Fruit fly (Drosophila melanogaster) whole organism, adult: Measurements from ENCODE around the gene Larp4B.

Experiments used
- CG11617 ChIP-seq: fragments of 200-800 bp; sonication (Bioruptor generic); optimal IDR thresholded peaks from 2 replicates; lab custom pipeline; 2017; ENCODE audit warnings: mild to moderate bottlenecking, missing biosample characterization, missing genetic modification reagents, missing genetic modification characterization
- CG12768 ChIP-seq: fragments of 200-800 bp; sonication (Bioruptor generic); optimal IDR thresholded peaks from 2 replicates; lab custom pipeline; 2017; ENCODE audit warnings: missing biosample characterization, missing genetic modification characterization, mild to moderate bottlenecking, moderate library complexity, missing genetic modification reagents
- CG14711 ChIP-seq: fragments of 200-800 bp; sonication (Bioruptor generic); optimal IDR thresholded peaks from 2 replicates; lab custom pipeline; 2018; ENCODE audit warnings: missing biosample characterization, mild to moderate bottlenecking, missing genetic modification characterization, moderate library complexity
- CG1620 ChIP-seq: fragments of 200-800 bp; sonication (Bioruptor generic); optimal IDR thresholded peaks from 2 replicates; lab custom pipeline; 2016; ENCODE audit warnings: missing biosample characterization, missing genetic modification characterization
- CG33017 ChIP-seq: fragments of 200-800 bp; sonication (Bioruptor generic); optimal IDR thresholded peaks from 2 replicates; lab custom pipeline; 2018; ENCODE audit warnings: missing biosample characterization, mild to moderate bottlenecking, missing genetic modification characterization, moderate library complexity
- CG5204 ChIP-seq: fragments of 200-800 bp; sonication (Bioruptor generic); optimal IDR thresholded peaks from 2 replicates; lab custom pipeline; 2016; ENCODE audit warnings: missing biosample characterization, missing genetic modification characterization
- CG7045 ChIP-seq: fragments of 200-800 bp; sonication (Bioruptor generic); optimal IDR thresholded peaks from 2 replicates; lab custom pipeline; 2017; ENCODE audit warnings: missing biosample characterization, mild to moderate bottlenecking, missing genetic modification characterization
- CG7101 ChIP-seq: fragments of 200-800 bp; sonication (Bioruptor generic); optimal IDR thresholded peaks from 2 replicates; lab custom pipeline; 2018; ENCODE audit warnings: missing biosample characterization, mild to moderate bottlenecking, missing genetic modification characterization, moderate library complexity
- Clk ChIP-seq: fragments of 200-800 bp; sonication (Bioruptor generic); optimal IDR thresholded peaks from 2 replicates; lab custom pipeline; 2017; ENCODE audit warnings: missing biosample characterization, missing genetic modification characterization
- Crg-1 ChIP-seq: fragments of 200-800 bp; sonication (Bioruptor generic); optimal IDR thresholded peaks from 2 replicates; lab custom pipeline; 2016; ENCODE audit warnings: missing biosample characterization, missing genetic modification characterization
- Hr96 ChIP-seq: fragments of 200-800 bp; sonication (Bioruptor generic); optimal IDR thresholded peaks from 2 replicates; lab custom pipeline; 2016; ENCODE audit warnings: missing biosample characterization, missing genetic modification characterization
- Mnt ChIP-seq: fragments of 200-800 bp; sonication (Bioruptor generic); optimal IDR thresholded peaks from 2 replicates; lab custom pipeline; 2016; ENCODE audit warnings: missing biosample characterization, mild to moderate bottlenecking, missing genetic modification characterization
- bab1 ChIP-seq: fragments of 200-800 bp; sonication (Bioruptor generic); optimal IDR thresholded peaks from 3 replicates; lab custom pipeline; 2019; ENCODE audit warnings: missing biosample characterization, mild to moderate bottlenecking, missing genetic modification characterization, moderate library complexity
- cic ChIP-seq: fragments of 200-800 bp; sonication (Bioruptor generic); optimal IDR thresholded peaks from 2 replicates; lab custom pipeline; 2017; ENCODE audit warnings: missing biosample characterization, mild to moderate bottlenecking, missing genetic modification characterization, moderate library complexity
- cnc ChIP-seq, 2 experiments: fragments of >200 bp; optimal IDR thresholded peaks; 2 replicates each; lab custom pipeline; 2017
- kay ChIP-seq: fragments of 200-800 bp; sonication (Bioruptor generic); peaks from one replicate; lab custom pipeline; 2016; ENCODE audit warnings: missing biosample characterization, missing genetic modification characterization, borderline replicate concordance
- ovo ChIP-seq: fragments of 200-800 bp; sonication (Bioruptor generic); optimal IDR thresholded peaks from 2 replicates; lab custom pipeline; 2016; ENCODE audit warnings: missing biosample characterization, missing genetic modification characterization
- pad ChIP-seq: fragments of 200-800 bp; sonication (Bioruptor generic); optimal IDR thresholded peaks from 3 replicates; lab custom pipeline; 2017; ENCODE audit warnings: missing biosample characterization, missing genetic modification characterization, mild to moderate bottlenecking, moderate library complexity, missing genetic modification reagents
- tj ChIP-seq: fragments of 200-800 bp; sonication (Bioruptor generic); optimal IDR thresholded peaks from 3 replicates; lab custom pipeline; 2017; ENCODE audit warnings: missing biosample characterization, mild to moderate bottlenecking, missing genetic modification characterization, moderate library complexity
- toe ChIP-seq: fragments of 200-800 bp; sonication (Bioruptor generic); optimal IDR thresholded peaks from 2 replicates; lab custom pipeline; 2016; ENCODE audit warnings: missing biosample characterization, missing genetic modification characterization

Gene Larp4B

dm6 chr3L:3245189-3245588 is 20.6 kb downstream of the Larp4B start:
- TF ChIP-seq CG12768 (GFP tag; lab: Kevin White, UChicago) (no peak), ovo (GFP tag; lab: Kevin White, UChicago) (no peak), pad (GFP tag; lab: Kevin White, UChicago) (no peak), Mnt (GFP tag; lab: Kevin White, UChicago) (no peak), CG5204 (GFP tag; lab: Kevin White, UChicago) (no peak), CG1620 (GFP tag; lab: Kevin White, UChicago) (no peak), toe (no peak), bab1 (GFP tag; lab: Kevin White, UChicago) (no peak), Hr96 (GFP tag; lab: Kevin White, UChicago) (no peak), CG7101 (no peak), CG11617 (GFP tag; lab: Kevin White, UChicago) (no peak), Crg-1 (GFP tag; lab: Kevin White, UChicago) (no peak), cnc (optimal IDR thresholded peaks at IDR 0.05; lab: Kevin White, UChicago) (no peak), cic (GFP tag; lab: Kevin White, UChicago) (no peak), Clk (no peak), kay (GFP tag; lab: Kevin White, UChicago) (no peak), CG33017 (tag; lab: Kevin White, UChicago) (no peak), CG7045 (GFP tag; lab: Kevin White, UChicago) (no peak), tj (GFP tag; lab: Kevin White, UChicago) (no peak)

DNA sequence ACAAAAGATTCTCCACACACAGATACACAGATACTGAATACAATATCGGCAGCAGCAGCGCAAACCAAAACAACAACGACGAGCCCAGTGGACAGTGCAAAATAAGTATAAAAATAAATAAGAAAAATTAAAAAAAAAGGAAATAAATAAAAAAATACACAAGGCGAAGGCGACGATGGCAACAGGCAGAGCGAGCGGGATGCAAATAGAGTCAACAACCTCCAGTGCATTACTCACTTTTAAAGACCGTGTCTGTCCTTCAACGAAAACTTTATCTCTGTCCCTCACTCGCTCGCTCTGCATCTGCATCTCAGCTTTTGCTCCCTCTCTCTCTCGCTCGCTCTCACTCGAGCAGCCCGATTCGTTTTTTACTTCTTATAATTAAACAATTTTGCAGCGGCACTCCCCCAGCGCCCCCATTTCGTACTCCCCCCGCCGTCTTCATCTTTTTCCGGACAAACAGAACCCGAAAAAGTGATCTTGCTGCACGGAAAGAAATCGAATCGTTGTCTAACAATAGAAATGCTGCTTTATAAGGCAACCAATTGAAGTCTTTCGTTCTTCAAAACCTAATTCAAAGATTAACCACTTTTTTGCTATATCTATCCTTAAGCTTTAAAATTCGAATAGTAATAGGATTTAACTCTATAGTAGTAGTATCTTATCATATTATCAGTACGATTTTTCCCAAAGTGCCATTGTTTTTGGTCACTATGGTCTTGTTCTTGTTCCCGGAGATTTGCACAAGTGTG is 21.9 kb downstream of the Larp4B start:
- TF ChIP-seq bab1 (GFP tag; lab: Kevin White, UChicago) = no peak
- TF ChIP-seq cic (GFP tag; lab: Kevin White, UChicago) = peak; percentile 16

DNA sequence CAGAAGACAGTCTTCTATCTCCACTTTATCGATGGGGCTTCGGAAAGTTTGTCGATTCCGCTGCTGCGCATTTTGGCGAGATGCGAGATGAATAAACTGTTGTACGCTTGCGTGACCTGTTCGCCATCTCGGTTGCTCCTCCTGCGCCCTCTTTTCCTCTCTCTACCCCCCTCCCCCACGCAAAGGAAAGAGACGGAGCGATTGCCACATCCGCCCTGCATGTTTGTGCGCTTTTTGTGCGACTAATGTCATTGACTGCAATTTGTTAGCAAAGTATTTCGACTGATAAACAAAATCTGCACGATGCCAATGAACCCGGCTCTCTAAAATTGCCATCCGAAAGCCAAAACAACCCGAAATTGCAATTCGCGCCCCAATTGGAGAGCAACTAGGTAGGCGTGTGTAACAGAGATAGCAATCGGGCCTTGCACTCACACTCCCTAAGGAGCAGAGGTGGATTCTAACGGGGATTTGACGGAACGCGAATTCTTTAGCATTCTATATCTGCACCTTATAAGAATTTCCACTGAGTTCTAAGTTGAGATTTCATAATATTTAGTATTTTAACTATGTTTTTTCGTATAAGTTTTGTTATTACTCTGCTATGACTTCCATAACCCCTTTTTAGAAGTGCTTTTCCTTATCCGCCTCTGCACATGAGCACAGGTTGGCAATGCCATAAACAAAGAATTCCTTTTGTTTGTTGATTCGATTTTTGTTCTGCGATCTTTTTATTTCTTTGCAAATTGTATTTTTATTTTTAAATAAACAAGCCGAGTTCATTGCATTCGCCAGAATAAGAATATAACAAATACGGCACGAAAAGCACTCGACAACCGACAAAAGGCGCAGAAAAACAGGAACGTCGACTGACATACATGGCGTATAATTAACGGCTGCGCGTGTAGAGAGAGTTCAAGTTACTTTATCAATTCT is 22.8 kb downstream of the Larp4B start, which contains the start of gene CG43389:
Gene CG43389, plus strand, starts transcription at position 886 of the 936 bp plus-strand sequence.
- TF ChIP-seq CG7101 = no peak
- TF ChIP-seq CG11617 (GFP tag; lab: Kevin White, UChicago) = peak; percentile 32
- no peak for TF ChIP-seq pad (GFP tag; lab: Kevin White, UChicago)

- TF ChIP-seq CG33017 (tag; lab: Kevin White, UChicago) (no peak), kay (GFP tag; lab: Kevin White, UChicago) (no peak), ovo (GFP tag; lab: Kevin White, UChicago) (no peak), CG1620 (GFP tag; lab: Kevin White, UChicago) (no peak), tj (GFP tag; lab: Kevin White, UChicago) (peak; percentile 11), Hr96 (GFP tag; lab: Kevin White, UChicago) (no peak), CG5204 (GFP tag; lab: Kevin White, UChicago) (peak; percentile 1), CG14711 (peak; percentile 10), bab1 (GFP tag; lab: Kevin White, UChicago) (peak; percentile 58), CG7045 (GFP tag; lab: Kevin White, UChicago) (no peak), pad (GFP tag; lab: Kevin White, UChicago) (peak; percentile 47), CG11617 (GFP tag; lab: Kevin White, UChicago) (peak; percentile 36)
These were observed 24.4 kb downstream of the Larp4B start for dm6 chr3L:3248714-3249663.

DNA sequence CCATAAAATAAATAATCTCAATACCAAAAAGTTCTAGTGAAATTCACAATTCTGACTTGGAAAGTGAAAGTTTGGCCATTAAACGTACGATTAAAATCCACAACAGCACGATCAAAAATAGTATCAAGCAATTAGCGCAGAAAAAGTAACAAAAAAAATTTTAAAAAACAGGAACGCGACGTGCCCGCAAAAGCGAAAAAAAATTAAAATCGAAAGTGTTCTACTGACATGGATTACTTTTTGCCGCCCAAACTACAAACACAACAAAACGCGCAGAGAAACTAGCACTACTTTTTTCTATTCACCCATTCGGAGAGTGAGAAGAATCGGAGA is 25.0 kb downstream of the Larp4B start:
- no peak for TF ChIP-seq tj (GFP tag; lab: Kevin White, UChicago)
- no peak for TF ChIP-seq cic (GFP tag; lab: Kevin White, UChicago)
- no peak for TF ChIP-seq Crg-1 (GFP tag; lab: Kevin White, UChicago)
